Fruit fly (Drosophila melanogaster): ENCODE results near the gene CG12194.

CG12194 gene

dm6 chr2L:4847191-4847853 lies 9.2 kb downstream of the CG12194 start, which contains the start of the genes mxt and CG11927:
TSS of gene mxt (minus strand) at chr2L:4847295.
TSS of gene CG11927 (plus strand) at chr2L:4847766.
- TF ChIP-seq CG17801 (GFP tag; optimal IDR thresholded peaks at IDR 0.05; ENCODE audit: partially characterized antibody), result no peak

- TF ChIP-seq CG17801 (GFP tag; optimal IDR thresholded peaks at IDR 0.05; ENCODE audit: partially characterized antibody), result peak; percentile 93
Measured at dm6 chr2L:4850356-4850755, 12.2 kb downstream of the CG12194 start, which contains the start of the genes mRpS2 and Mon1. TSS of gene mRpS2 (minus strand) at chr2L:4850419. TSS of gene Mon1 (plus strand) at chr2L:4850641.

dm6 chr2L:4852605-4853102 lies 14.5 kb downstream of the CG12194 start, which contains the start of gene smog:
TSS of gene smog (plus strand) at chr2L:4852864.
- no peak for TF ChIP-seq CG17801 (GFP tag; optimal IDR thresholded peaks at IDR 0.05; ENCODE audit: partially characterized antibody)

DNA sequence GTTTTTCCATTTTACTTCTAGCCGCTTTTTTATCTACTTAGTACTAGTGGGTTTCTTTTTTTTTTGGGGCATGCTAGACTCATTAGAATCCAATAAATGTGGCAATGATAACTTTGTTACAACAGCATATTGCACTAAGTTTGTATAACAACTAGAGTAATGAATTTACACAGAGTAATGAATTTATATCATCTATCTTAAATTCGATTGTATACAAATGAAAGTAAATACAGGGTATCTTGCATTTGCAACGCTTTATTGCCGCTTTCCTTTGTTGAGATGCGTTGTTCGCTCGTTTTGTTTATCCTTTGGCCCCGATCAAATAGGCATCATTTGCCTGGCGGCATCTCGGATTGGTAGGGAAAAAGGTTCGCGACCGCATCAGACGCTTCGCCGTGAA lies 16.7 kb downstream of the CG12194 start:
- TF ChIP-seq CG17801 (GFP tag; optimal IDR thresholded peaks at IDR 0.05; ENCODE audit: partially characterized antibody), result no peak

dm6 chr2L:4856118-4856517 lies 18.0 kb downstream of the CG12194 start:
- no peak for TF ChIP-seq CG17801 (GFP tag; optimal IDR thresholded peaks at IDR 0.05; ENCODE audit: partially characterized antibody)

DNA sequence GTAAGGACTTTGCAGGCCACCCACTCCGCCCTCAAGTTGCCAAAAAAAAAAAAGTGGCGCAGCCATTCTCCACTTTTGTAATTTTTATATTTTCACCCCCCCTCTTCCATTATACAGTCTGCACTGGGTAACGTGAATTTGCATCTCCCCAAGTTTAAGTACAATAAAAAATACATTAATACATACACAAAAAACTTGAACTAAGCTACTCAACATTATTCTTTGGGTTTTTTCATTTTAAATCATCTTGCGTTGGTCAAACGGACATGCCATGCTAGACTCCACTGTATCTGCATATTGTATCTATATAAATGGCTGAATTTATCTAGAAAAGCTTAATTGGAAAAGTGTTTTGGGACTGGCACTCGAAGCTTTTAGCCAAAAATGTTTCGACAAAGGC lies 23.4 kb downstream of the CG12194 start:
- no peak for TF ChIP-seq CG17801 (GFP tag; optimal IDR thresholded peaks at IDR 0.05; ENCODE audit: partially characterized antibody)

dm6 chr2L:4865400-4865799 lies 27.3 kb downstream of the CG12194 start:
- TF ChIP-seq CG17801 (GFP tag; optimal IDR thresholded peaks at IDR 0.05; ENCODE audit: partially characterized antibody), result no peak

- no peak for TF ChIP-seq CG17801 (GFP tag; optimal IDR thresholded peaks at IDR 0.05; ENCODE audit: partially characterized antibody)
Measured at dm6 chr2L:4868383-4868782, 30.2 kb downstream of the CG12194 start.

- TF ChIP-seq CG17801 (GFP tag; optimal IDR thresholded peaks at IDR 0.05; ENCODE audit: partially characterized antibody), result no peak
Measured at dm6 chr2L:4882131-4883022, 44.2 kb downstream of the CG12194 start.

- peak; percentile 68 for TF ChIP-seq CG17801 (GFP tag; optimal IDR thresholded peaks at IDR 0.05; ENCODE audit: partially characterized antibody)
Measured at dm6 chr2L:4883023-4883392, 44.9 kb downstream of the CG12194 start, which contains the start of the genes Cf2 and CG3008. TSS of gene Cf2 (minus strand) at chr2L:4883107. TSS of gene CG3008 (plus strand) at chr2L:4883298.

- no peak for TF ChIP-seq CG17801 (GFP tag; optimal IDR thresholded peaks at IDR 0.05; ENCODE audit: partially characterized antibody)
Measured at dm6 chr2L:4886132-4886531, 48.0 kb downstream of the CG12194 start.

DNA sequence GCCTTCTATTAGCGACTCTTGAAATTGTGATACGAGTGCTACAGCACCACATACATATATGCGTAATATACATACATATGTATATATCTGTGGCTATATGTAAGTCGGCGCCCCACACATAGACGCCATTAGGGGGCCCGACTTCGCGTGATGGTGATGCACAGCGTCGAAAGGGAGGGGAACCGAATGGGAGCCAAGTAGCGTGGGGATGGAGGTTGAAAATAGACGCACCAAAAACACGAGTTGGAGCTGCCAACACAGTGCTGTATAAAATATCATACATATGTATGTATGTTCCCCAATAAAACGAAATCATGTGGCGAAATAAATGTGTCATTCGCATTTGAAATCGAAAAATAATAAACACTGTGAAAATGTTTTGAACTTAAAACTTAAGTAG lies 48.5 kb downstream of the CG12194 start:
- TF ChIP-seq CG17801 (GFP tag; optimal IDR thresholded peaks at IDR 0.05; ENCODE audit: partially characterized antibody), result no peak

DNA sequence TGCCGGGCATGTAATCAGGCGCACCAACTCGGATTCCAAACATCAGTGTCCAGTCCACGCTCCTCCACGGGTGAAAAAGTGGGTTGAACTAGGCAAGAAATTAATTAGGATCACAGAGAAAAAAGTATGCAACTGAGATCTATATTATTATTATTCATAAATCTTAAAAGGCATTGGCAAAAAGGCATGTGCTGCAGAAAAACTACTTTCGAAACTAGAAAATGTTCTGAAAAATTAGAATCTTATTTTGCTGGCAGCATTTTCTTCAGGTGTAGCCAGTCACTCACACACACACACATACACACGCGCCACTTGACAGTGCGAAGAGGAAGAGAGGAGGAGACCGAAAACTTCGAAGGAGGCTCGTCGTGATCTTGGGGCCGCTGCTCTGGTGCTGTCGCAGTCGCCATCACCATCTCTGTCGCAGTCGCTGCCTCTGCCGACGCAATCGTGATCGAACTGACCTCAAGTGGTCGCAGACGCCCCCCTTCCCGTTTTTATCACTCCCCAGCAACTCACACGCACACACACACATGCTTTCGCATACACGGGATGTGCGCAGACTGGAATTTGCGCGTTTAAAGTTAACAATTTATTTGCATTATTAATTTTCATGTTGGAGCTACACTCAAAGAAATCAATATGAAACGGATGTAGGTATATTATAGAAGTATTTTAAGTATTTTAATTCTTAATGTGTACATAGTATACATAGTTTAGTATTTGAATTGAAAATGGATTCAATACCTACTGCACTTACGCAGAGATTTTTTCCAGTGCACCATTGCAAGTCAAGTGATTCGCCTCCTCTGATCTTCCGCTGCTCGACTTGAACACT lies 49.5 kb downstream of the CG12194 start:
- TF ChIP-seq CG17801 (GFP tag; optimal IDR thresholded peaks at IDR 0.05; ENCODE audit: partially characterized antibody), result peak; percentile 12

- no peak for TF ChIP-seq CG17801 (GFP tag; optimal IDR thresholded peaks at IDR 0.05; ENCODE audit: partially characterized antibody)
Measured at dm6 chr2L:4888541-4888940, 50.4 kb downstream of the CG12194 start.

Measured in ovary, adult (tissue).